Worm (Caenorhabditis elegans): ENCODE data around the gene C52B9.8.

Gene C52B9.8

ce11 chrX:4282380-4282779, 29.2 kb downstream of the C52B9.8 start, which contains the start of gene C52B9.19:
Gene C52B9.19, plus strand, starts transcription at chrX:4282555.
- no peak for TF ChIP-seq nhr-27 (tag; optimal IDR thresholded peaks at IDR 0.05)
- TF ChIP-seq F52B5.7 (tag; optimal IDR thresholded peaks at IDR 0.05), result no peak
- no peak for TF ChIP-seq tbp1 (GFP tag; optimal IDR thresholded peaks at IDR 0.05)
- TF ChIP-seq F22D6.2 (tag; optimal IDR thresholded peaks at IDR 0.05), result no peak
- TF ChIP-seq nfya-1 (tag; optimal IDR thresholded peaks at IDR 0.05; ENCODE audit: borderline replicate concordance, insufficient read depth), result no peak
- TF ChIP-seq ceh-100 (GFP tag; IDR thresholded peaks at IDR 0.05), result no peak
- no peak for TF ChIP-seq hmg-20 (GFP tag; IDR thresholded peaks at IDR 0.05)
- TF ChIP-seq cebp-1 (GFP tag; IDR thresholded peaks at IDR 0.05), result no peak
- TF ChIP-seq cebp-1 (tag; optimal IDR thresholded peaks at IDR 0.05), result no peak
- TF ChIP-seq attf-3 (GFP tag; conservative IDR thresholded peaks at IDR 0.05), result no peak

ce11 chrX:4279294-4279782, 32.2 kb downstream of the C52B9.8 start, which contains the start of the genes twk-28 and ets-9:
Gene twk-28, minus strand, starts transcription at chrX:4279344.
Gene ets-9, plus strand, starts transcription at chrX:4279703.
- TF ChIP-seq ekl-4 (GFP tag; IDR thresholded peaks at IDR 0.05), result no peak
- no peak for TF ChIP-seq ztf-3 (GFP tag; optimal IDR thresholded peaks at IDR 0.05)
- TF ChIP-seq nfya-1 (tag; optimal IDR thresholded peaks at IDR 0.05; ENCODE audit: borderline replicate concordance, insufficient read depth), result no peak
- no peak for TF ChIP-seq dpff-1 (tag; optimal IDR thresholded peaks at IDR 0.05)

- no peak for TF ChIP-seq tbp1 (GFP tag; optimal IDR thresholded peaks at IDR 0.05)
- no peak for TF ChIP-seq die-1 (tag; optimal IDR thresholded peaks at IDR 0.05)
- TF ChIP-seq C06A6.2 (GFP tag; conservative IDR thresholded peaks at IDR 0.05), result no peak
- TF ChIP-seq lin-35 (GFP tag; optimal IDR thresholded peaks at IDR 0.05), result no peak
- no peak for TF ChIP-seq mel-28 (tag; optimal IDR thresholded peaks at IDR 0.05; ENCODE audit: borderline replicate concordance)
- no peak for TF ChIP-seq ama-1 (optimal IDR thresholded peaks at IDR 0.05)
- TF ChIP-seq ama-1 (GFP tag; optimal IDR thresholded peaks at IDR 0.05), result no peak
- TF ChIP-seq Y53F4B.3 (GFP tag; IDR thresholded peaks at IDR 0.05), result no peak
- no peak for TF ChIP-seq dpff-1 (tag; optimal IDR thresholded peaks at IDR 0.05)
- TF ChIP-seq F23B12.7 (tag; optimal IDR thresholded peaks at IDR 0.05; ENCODE audit: insufficient read depth), result no peak
- no peak for TF ChIP-seq F55B11.4 (tag; optimal IDR thresholded peaks at IDR 0.05; ENCODE audit: borderline replicate concordance, insufficient read depth)
- TF ChIP-seq Y79H2A.3 (GFP tag; conservative IDR thresholded peaks at IDR 0.05), result no peak
- no peak for TF ChIP-seq atf-7 (tag; optimal IDR thresholded peaks at IDR 0.05)
- no peak for TF ChIP-seq K11D2.4 (GFP tag; IDR thresholded peaks at IDR 0.05)
- TF ChIP-seq let-607 (tag; optimal IDR thresholded peaks at IDR 0.05), result no peak
- TF ChIP-seq aptf-3 (GFP tag; IDR thresholded peaks at IDR 0.05), result no peak
- no peak for TF ChIP-seq ceh-79 (tag; optimal IDR thresholded peaks at IDR 0.05)
- TF ChIP-seq mxl-1 (tag; optimal IDR thresholded peaks at IDR 0.05), result no peak
- no peak for TF ChIP-seq aptf-2 (GFP tag; conservative IDR thresholded peaks at IDR 0.05)
- no peak for TF ChIP-seq madf-3 (GFP tag; IDR thresholded peaks at IDR 0.05)
Measured at ce11 chrX:4274116-4274515, 37.5 kb downstream of the C52B9.8 start, which contains the start of gene mec-18. Gene mec-18, minus strand, starts transcription at chrX:4274216.

ce11 chrX:4273614-4274013, 38.0 kb downstream of the C52B9.8 start, which contains the start of gene C52B9.10:
Gene C52B9.10, plus strand, starts transcription at chrX:4273914.
- TF ChIP-seq ceh-27 (GFP tag; optimal IDR thresholded peaks at IDR 0.05), result no peak
- TF ChIP-seq unc-130 (GFP tag; optimal IDR thresholded peaks at IDR 0.05), result no peak
- no peak for TF ChIP-seq unc-62 (GFP tag; optimal IDR thresholded peaks at IDR 0.05)
